Fruit fly (Drosophila melanogaster): ENCODE measurements around the gene pll.

pll gene

dm6 chr3R:27217465-27218059 lies 35.4 kb downstream of the pll start (continued):
- no peak for TF ChIP-seq CG9876 (GFP tag; optimal IDR thresholded peaks at IDR 0.05)
- peak; percentile 50 for TF ChIP-seq CG2712 (tag; optimal IDR thresholded peaks at IDR 0.05)
- TF ChIP-seq Xrp1 (GFP tag; IDR thresholded peaks at IDR 0.05), result peak; percentile 18; the same call in 1 of the 2 replicates
- TF ChIP-seq phol (tag; optimal IDR thresholded peaks at IDR 0.05), result peak; percentile 26
- no peak for TF ChIP-seq Dip2 (GFP tag; IDR thresholded peaks at IDR 0.05)
- TF ChIP-seq caup (GFP tag; optimal IDR thresholded peaks at IDR 0.05; ENCODE audit: severe bottlenecking), result no peak
- peak; percentile 4 for TF ChIP-seq CG11504 (tag; optimal IDR thresholded peaks at IDR 0.05)
- TF ChIP-seq CG9797 (GFP tag; optimal IDR thresholded peaks at IDR 0.05), result no peak
- no peak for TF ChIP-seq Dip3 (GFP tag; optimal IDR thresholded peaks at IDR 0.05)
- TF ChIP-seq pzg (GFP tag; optimal IDR thresholded peaks at IDR 0.05), result no peak
- TF ChIP-seq sd (tag; optimal IDR thresholded peaks at IDR 0.05), result no peak
- peak; percentile 45 to 54 for TF ChIP-seq bsh (GFP tag; optimal IDR thresholded peaks at IDR 0.05)
- no peak for TF ChIP-seq CG13287 (GFP tag; IDR thresholded peaks at IDR 0.05; ENCODE audit: partially characterized antibody)
- no peak for TF ChIP-seq Chrac-16 (GFP tag; optimal IDR thresholded peaks at IDR 0.05)
- TF ChIP-seq Deaf1 (tag; optimal IDR thresholded peaks at IDR 0.05), result peak; percentile 30
- TF ChIP-seq CG31441 (GFP tag; IDR thresholded peaks at IDR 0.05), result 0 out of 2 replicates have a peak, but pooled peaks have one; percentile 35
- peak; percentile 47 for TF ChIP-seq CG18262 (tag; optimal IDR thresholded peaks at IDR 0.05)
- TF ChIP-seq CG15601 (tag; optimal IDR thresholded peaks at IDR 0.05), result peak; percentile 24
- TF ChIP-seq jigr1 (GFP tag; IDR thresholded peaks at IDR 0.05), result no peak
- TF ChIP-seq D19A (tag; optimal IDR thresholded peaks at IDR 0.05), result peak; percentile 21
- no peak for TF ChIP-seq sna (GFP tag; IDR thresholded peaks at IDR 0.05; ENCODE audit: partially characterized antibody)
- TF ChIP-seq CG31224 (GFP tag; IDR thresholded peaks at IDR 0.05), result no peak
- TF ChIP-seq H2.0 (GFP tag; IDR thresholded peaks at IDR 0.05), result 0 out of 2 replicates have a peak, but pooled peaks have one; percentile 6
- no peak for TF ChIP-seq Atf-2 (GFP tag; optimal IDR thresholded peaks at IDR 0.05)
- TF ChIP-seq CG4820 (GFP tag; optimal IDR thresholded peaks at IDR 0.05), result no peak
- no peak for TF ChIP-seq Abd-B (GFP tag; optimal IDR thresholded peaks at IDR 0.05)
- TF ChIP-seq B-H1 (GFP tag; IDR thresholded peaks at IDR 0.05), result no peak
- no peak for TF ChIP-seq sr (GFP tag; IDR thresholded peaks at IDR 0.05)
- TF ChIP-seq CG5180 (GFP tag; optimal IDR thresholded peaks at IDR 0.05), result peak; percentile 41
- no peak for TF ChIP-seq so (GFP tag; IDR thresholded peaks at IDR 0.05)
- TF ChIP-seq sens-2 (GFP tag; IDR thresholded peaks at IDR 0.05), result no peak
- TF ChIP-seq pan (optimal IDR thresholded peaks at IDR 0.05), result no peak
- TF ChIP-seq pan (GFP tag; optimal IDR thresholded peaks at IDR 0.05 in 1 of 2, IDR thresholded peaks at IDR 0.05 in 1 of 2), result peak in 1 of 2 experiments; percentile 41
- peak; percentile 41 for TF ChIP-seq lbe (GFP tag; optimal IDR thresholded peaks at IDR 0.05)
- TF ChIP-seq CG10979 (tag; optimal IDR thresholded peaks at IDR 0.05), result peak; percentile 55
- TF ChIP-seq CG10267 (tag; optimal IDR thresholded peaks at IDR 0.05), result peak; percentile 12
- peak; percentile 3 for TF ChIP-seq gsb-n (tag; optimal IDR thresholded peaks at IDR 0.05)
- TF ChIP-seq Ssrp (tag; optimal IDR thresholded peaks at IDR 0.05), result peak; percentile 0

dm6 chr3R:27214949-27215348 lies 38.0 kb downstream of the pll start:
- TF ChIP-seq D19A (tag; optimal IDR thresholded peaks at IDR 0.05) (peak; percentile 3), zen2 (GFP tag; IDR thresholded peaks at IDR 0.05; ENCODE audit: partially characterized antibody) (no peak)

Data from whole organism, embryonic.